Worm (Caenorhabditis elegans): Measurements from ENCODE around the gene dhs-26.

- TF ChIP-seq skn-1 (tag; optimal IDR thresholded peaks at IDR 0.05) (no peak), ceh-32 (tag; optimal IDR thresholded peaks at IDR 0.05; ENCODE audit: poor library complexity) (no peak)
These were observed 36.1 kb downstream of the dhs-26 start, which contains the start of gene F11D5.6 for ce11 chrX:3326175-3326574.

Data from whole organism, L4 larva.